Fruit fly (Drosophila melanogaster) whole organism, embryonic: ENCODE results near the gene Prx5.

Source experiments
- Abd-B ChIP-seq: fragments of 200-800 bp; sonication (Bioruptor generic); optimal IDR thresholded peaks from 2 replicates; lab custom pipeline; 2018; ENCODE audit warnings: missing biosample characterization, mild to moderate bottlenecking, missing genetic modification characterization, moderate library complexity
- Atf6 ChIP-seq: fragments of 200-800 bp; sonication (Bioruptor generic); IDR thresholded peaks from 2 replicates; pipeline ENCODE4 v1.3.6; 2022; ENCODE audit warnings: missing biosample characterization, missing genetic modification characterization
- CG10654 ChIP-seq: fragments of 200-800 bp; sonication (Bioruptor generic); optimal IDR thresholded peaks from 2 replicates; lab custom pipeline; 2016; ENCODE audit warnings: missing biosample characterization, missing genetic modification characterization
- CG11398 ChIP-seq: fragments of 200-800 bp; sonication (Bioruptor generic); optimal IDR thresholded peaks from 2 replicates; lab custom pipeline; 2016; ENCODE audit warnings: missing biosample characterization, missing genetic modification characterization
- CG11723 ChIP-seq: fragments of 200-800 bp; sonication (Bioruptor generic); optimal IDR thresholded peaks from 2 replicates; lab custom pipeline; 2017; ENCODE audit warnings: missing biosample characterization, mild to moderate bottlenecking, missing genetic modification characterization
- CG12155 ChIP-seq: fragments of 200-800 bp; sonication (Bioruptor generic); optimal IDR thresholded peaks from 3 replicates; lab custom pipeline; 2016; ENCODE audit warnings: missing biosample characterization, missing genetic modification characterization
- CG12942 ChIP-seq: fragments of 200-800 bp; sonication (Bioruptor generic); optimal IDR thresholded peaks from 3 replicates; lab custom pipeline; 2016; ENCODE audit warnings: missing biosample characterization, missing genetic modification characterization
- CG13123 ChIP-seq: fragments of 200-800 bp; sonication (Bioruptor generic); optimal IDR thresholded peaks from 2 replicates; lab custom pipeline; 2016; ENCODE audit warnings: missing biosample characterization, missing genetic modification characterization
- CG13624 ChIP-seq: fragments of 200-800 bp; sonication (Bioruptor generic); optimal IDR thresholded peaks from 2 replicates; lab custom pipeline; 2016; ENCODE audit warnings: missing biosample characterization, missing genetic modification characterization
- CG1603 ChIP-seq: fragments of 200-800 bp; sonication (Bioruptor generic); optimal IDR thresholded peaks from 2 replicates; lab custom pipeline; 2019; ENCODE audit warnings: missing biosample characterization, mild to moderate bottlenecking, missing genetic modification characterization, moderate library complexity
- CG17385 ChIP-seq: fragments of 200-800 bp; sonication (Bioruptor generic); optimal IDR thresholded peaks from 3 replicates; lab custom pipeline; 2018; ENCODE audit warnings: missing biosample characterization, mild to moderate bottlenecking, missing genetic modification characterization
- CG1832 ChIP-seq: fragments of 200-800 bp; sonication (Bioruptor generic); optimal IDR thresholded peaks from 2 replicates; lab custom pipeline; 2017; ENCODE audit warnings: missing biosample characterization, mild to moderate bottlenecking, missing genetic modification characterization, inconsistent platforms
- CG31441 ChIP-seq: fragments of 200-800 bp; sonication (Bioruptor generic); IDR thresholded peaks from 2 replicates; pipeline ENCODE4 v1.3.6; 2022; ENCODE audit warnings: missing biosample characterization, missing genetic modification characterization
- CG4360 ChIP-seq: fragments of 200-800 bp; sonication (Bioruptor generic); IDR thresholded peaks from 2 replicates; pipeline ENCODE4 v1.3.6; 2022; ENCODE audit warnings: missing biosample characterization, missing genetic modification characterization
- CG8924 ChIP-seq: fragments of 200-800 bp; optimal IDR thresholded peaks from 3 replicates; lab custom pipeline; 2019; ENCODE audit warnings: missing biosample characterization, mild to moderate bottlenecking, missing genetic modification characterization, moderate library complexity
- CG9932 ChIP-seq: fragments of 200-800 bp; sonication (Bioruptor generic); IDR thresholded peaks from 2 replicates; pipeline ENCODE4 v1.3.6; 2022; ENCODE audit warnings: missing biosample characterization, missing genetic modification characterization
- Dip3 ChIP-seq: fragments of 200-800 bp; sonication (Bioruptor generic); optimal IDR thresholded peaks from 3 replicates; lab custom pipeline; 2016; ENCODE audit warnings: missing biosample characterization, missing genetic modification characterization
- Elba2 ChIP-seq: fragments of 200-800 bp; sonication (Bioruptor generic); optimal IDR thresholded peaks from 3 replicates; lab custom pipeline; 2016; ENCODE audit warnings: missing biosample characterization, missing genetic modification characterization
- Ets97D ChIP-seq: fragments of 200-800 bp; sonication (Bioruptor generic); optimal IDR thresholded peaks from 3 replicates; lab custom pipeline; 2016; ENCODE audit warnings: missing biosample characterization, missing genetic modification characterization
- Fer2 ChIP-seq: fragments of 200-800 bp; sonication (Bioruptor generic); optimal IDR thresholded peaks from 2 replicates; lab custom pipeline; 2018; ENCODE audit warnings: missing biosample characterization, mild to moderate bottlenecking, missing genetic modification characterization, moderate library complexity
- Gug ChIP-seq: fragments of 200-800 bp; sonication (Bioruptor generic); IDR thresholded peaks from 4 replicates; pipeline ENCODE4 v1.3.6; 2022; ENCODE audit warnings: missing biosample characterization, missing genetic modification characterization
- HHEX ChIP-seq: fragments of 200-800 bp; sonication (Bioruptor generic); optimal IDR thresholded peaks from 3 replicates; lab custom pipeline; 2017; ENCODE audit warnings: missing biosample characterization, mild to moderate bottlenecking, missing genetic modification characterization, missing genetic modification reagents
- Hr39 ChIP-seq: fragments of >200 bp; optimal IDR thresholded peaks from 2 replicates; lab custom pipeline; 2017
- Jarid2 ChIP-seq: fragments of 200-800 bp; sonication (Bioruptor generic); optimal IDR thresholded peaks from 3 replicates; lab custom pipeline; 2017; ENCODE audit warnings: mild to moderate bottlenecking, missing biosample characterization, missing genetic modification reagents, missing genetic modification characterization
- Kr ChIP-seq: fragments of 200-800 bp; sonication (Bioruptor generic); optimal IDR thresholded peaks from 2 replicates; lab custom pipeline; 2017; ENCODE audit warnings: missing biosample characterization, mild to moderate bottlenecking, missing genetic modification characterization
- Meics ChIP-seq: fragments of 200-800 bp; sonication (Bioruptor generic); optimal IDR thresholded peaks from 2 replicates; lab custom pipeline; 2017; ENCODE audit warnings: missing biosample characterization, mild to moderate bottlenecking, missing genetic modification characterization
- Sin3A ChIP-seq: fragments of >200 bp; optimal IDR thresholded peaks from 2 replicates; lab custom pipeline; 2018
- Six4 ChIP-seq: fragments of 200-800 bp; sonication (Bioruptor generic); optimal IDR thresholded peaks from 2 replicates; lab custom pipeline; 2016; ENCODE audit warnings: missing biosample characterization, missing genetic modification characterization
- Vsx1 ChIP-seq: fragments of 200-800 bp; sonication (Bioruptor generic); optimal IDR thresholded peaks from 2 replicates; lab custom pipeline; 2017; ENCODE audit warnings: missing biosample characterization, mild to moderate bottlenecking, missing genetic modification characterization, missing genetic modification reagents
- Xrp1 ChIP-seq: fragments of 200-800 bp; sonication (Bioruptor generic); IDR thresholded peaks from 2 replicates; pipeline ENCODE4 v1.3.6; 2022; ENCODE audit warnings: missing biosample characterization, missing genetic modification characterization
- ap ChIP-seq: fragments of 200-800 bp; sonication (Bioruptor generic); IDR thresholded peaks from 2 replicates; pipeline ENCODE4 v1.3.6; 2022; ENCODE audit warnings: missing biosample characterization, missing genetic modification characterization
- ara ChIP-seq: fragments of 200-800 bp; sonication (Bioruptor generic); IDR thresholded peaks from 2 replicates; pipeline ENCODE4 v1.3.6; 2022; ENCODE audit warnings: missing biosample characterization, missing genetic modification characterization
- bowl ChIP-seq: fragments of 200-800 bp; sonication (Bioruptor generic); IDR thresholded peaks from 2 replicates; pipeline ENCODE4 v1.3.6; 2022; ENCODE audit warnings: missing biosample characterization, missing genetic modification characterization
- chif ChIP-seq, 2 experiments: fragments of 200-800 bp; sonication (Bioruptor generic); optimal IDR thresholded peaks; 3 replicates each; lab custom pipeline; 2016; ENCODE audit warnings: missing biosample characterization in 2 of 2, missing genetic modification characterization in 2 of 2
- chm ChIP-seq: fragments of 200-800 bp; sonication (Bioruptor generic); IDR thresholded peaks from 2 replicates; pipeline ENCODE4 v1.3.6; 2022; ENCODE audit warnings: missing biosample characterization, missing genetic modification characterization
- crc ChIP-seq: fragments of 200-800 bp; sonication (Bioruptor generic); optimal IDR thresholded peaks from 2 replicates; lab custom pipeline; 2016; ENCODE audit warnings: missing biosample characterization, missing genetic modification characterization
- dpn ChIP-seq, 2 experiments: fragments of 200-800 bp; sonication (Bioruptor generic); optimal IDR thresholded peaks; 3 replicates each; lab custom pipeline; 2016; ENCODE audit warnings: missing biosample characterization in 2 of 2, missing genetic modification characterization in 2 of 2
- eyg ChIP-seq: fragments of 200-800 bp; sonication (Bioruptor generic); optimal IDR thresholded peaks from 3 replicates; lab custom pipeline; 2016; ENCODE audit warnings: missing biosample characterization, missing genetic modification characterization
- insv ChIP-seq, 2 experiments: fragments of 200-800 bp; sonication (Bioruptor generic); optimal IDR thresholded peaks; 3 replicates each; lab custom pipeline; 2016 to 2018; ENCODE audit warnings: missing biosample characterization in 2 of 2, missing genetic modification characterization in 2 of 2
- mld ChIP-seq: fragments of 200-800 bp; sonication (Bioruptor generic); IDR thresholded peaks from 3 replicates; pipeline ENCODE4 v1.3.6; 2022; ENCODE audit warnings: missing biosample characterization, missing genetic modification characterization; ENCODE audit not compliant: partially characterized antibody
- prd ChIP-seq, 3 experiments: fragments of >200 bp in 2 of 3; fragments of 200-800 bp in 1 of 3; sonication (Bioruptor generic) in 1 of 3; optimal IDR thresholded peaks in 2 of 3; IDR thresholded peaks in 1 of 3; 2 replicates in 2 of 3; 3 replicates in 1 of 3; pipeline versions ENCODE4 v1.3.6 to Lab custom; 2017 to 2022; ENCODE audit warnings: missing biosample characterization in 1 of 3, missing genetic modification characterization in 1 of 3
- psq ChIP-seq: fragments of 200-800 bp; sonication (Bioruptor generic); optimal IDR thresholded peaks from 2 replicates; lab custom pipeline; 2017; ENCODE audit warnings: missing biosample characterization, missing genetic modification characterization
- repo ChIP-seq: fragments of 200-800 bp; sonication (Bioruptor generic); optimal IDR thresholded peaks from 2 replicates; lab custom pipeline; 2016; ENCODE audit warnings: missing biosample characterization, missing genetic modification characterization
- scrt ChIP-seq: fragments of 200-800 bp; sonication (Bioruptor generic); optimal IDR thresholded peaks from 2 replicates; lab custom pipeline; 2018; ENCODE audit warnings: missing biosample characterization, mild to moderate bottlenecking, missing genetic modification characterization, moderate library complexity
- sens ChIP-seq: fragments of 200-800 bp; sonication (Bioruptor generic); peaks from one replicate; lab custom pipeline; 2016; ENCODE audit warnings: missing biosample characterization, missing genetic modification characterization
- sim ChIP-seq: fragments of 200-800 bp; sonication (Bioruptor generic); IDR thresholded peaks from 2 replicates; pipeline ENCODE4 v1.3.6; 2022; ENCODE audit warnings: missing biosample characterization, missing genetic modification characterization
- sima ChIP-seq: fragments of 200-800 bp; sonication (Bioruptor generic); optimal IDR thresholded peaks from 2 replicates; lab custom pipeline; 2016; ENCODE audit warnings: missing biosample characterization, missing genetic modification characterization
- tap ChIP-seq: fragments of 200-800 bp; optimal IDR thresholded peaks from 3 replicates; lab custom pipeline; 2019; ENCODE audit warnings: missing biosample characterization, mild to moderate bottlenecking, missing genetic modification characterization, moderate library complexity
- vfl ChIP-seq: fragments of 200-800 bp; sonication (Bioruptor generic); optimal IDR thresholded peaks from 2 replicates; lab custom pipeline; 2016; ENCODE audit warnings: missing biosample characterization, missing genetic modification characterization
- wor ChIP-seq: fragments of 200-800 bp; sonication (Bioruptor generic); IDR thresholded peaks from 2 replicates; pipeline ENCODE4 v1.3.6; 2022; ENCODE audit warnings: missing biosample characterization, missing genetic modification characterization
- zen2 ChIP-seq: fragments of 200-800 bp; sonication (Bioruptor generic); IDR thresholded peaks from 3 replicates; pipeline ENCODE4 v1.3.6; 2022; ENCODE audit warnings: missing biosample characterization, missing genetic modification characterization; ENCODE audit not compliant: partially characterized antibody

Gene Prx5

DNA sequence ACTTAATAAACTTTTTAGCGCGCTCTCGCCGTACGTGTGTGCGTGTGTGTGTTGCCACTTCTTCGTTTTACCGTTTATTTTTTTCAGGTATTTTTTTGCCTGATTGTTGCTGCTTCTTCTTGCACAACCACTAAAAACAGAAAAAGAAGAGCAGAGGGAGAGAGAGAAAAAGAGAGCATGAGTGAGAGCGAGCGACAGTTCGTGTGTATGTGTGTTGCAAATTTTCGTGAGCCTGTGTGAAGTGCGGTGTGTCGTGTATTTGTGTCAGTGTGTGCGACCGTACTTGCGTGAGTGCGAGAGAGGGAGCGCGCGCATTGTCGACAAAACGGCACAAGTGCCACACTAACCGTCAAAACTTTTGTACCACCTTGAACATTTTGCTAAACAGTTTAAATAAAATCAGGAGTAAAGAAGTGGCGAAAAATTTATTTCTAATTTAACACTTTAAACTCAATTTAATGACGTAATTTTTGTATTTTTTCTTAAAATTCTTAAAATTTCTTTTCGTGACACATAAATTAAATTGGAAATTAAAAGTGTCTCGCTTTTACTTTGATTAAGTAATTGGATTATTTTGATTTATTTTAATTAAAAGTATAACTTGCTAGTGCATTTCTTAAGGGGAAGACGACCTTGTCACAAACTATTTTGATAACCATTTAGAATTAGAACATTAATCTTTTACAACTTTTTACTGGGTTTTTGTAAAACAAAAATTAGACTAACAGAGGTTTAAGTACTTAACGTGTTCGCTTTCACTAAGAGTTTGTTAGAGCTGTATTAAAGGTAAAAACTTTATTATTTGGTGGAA is 30.1 kb upstream of the Prx5 start (continued):
- TF ChIP-seq chm (GFP tag; lab: Robert Waterston, UW) (no peak), Ets97D (GFP tag; lab: Kevin White, UChicago) (no peak), mld (GFP tag; lab: Robert Waterston, UW) (no peak), prd (optimal IDR thresholded peaks at IDR 0.05; lab: Kevin White, UChicago) (no peak), prd (GFP tag; IDR thresholded peaks at IDR 0.05; lab: Robert Waterston, UW) (no peak), zen2 (no peak), Six4 (GFP tag; lab: Kevin White, UChicago) (peak; percentile 19), insv (GFP tag; optimal IDR thresholded peaks at IDR 0.05; lab: Kevin White, UChicago) (no peak), scrt (GFP tag; lab: Kevin White, UChicago) (no peak), CG11398 (GFP tag; lab: Kevin White, UChicago) (no peak), CG4360 (no peak), CG9932 (GFP tag; lab: Robert Waterston, UW) (no peak), sima (GFP tag; lab: Kevin White, UChicago) (no peak), eyg (GFP tag; lab: Kevin White, UChicago) (no peak), ara (GFP tag; lab: Robert Waterston, UW) (no peak), HHEX (GFP tag; lab: Kevin White, UChicago) (peak; percentile 50), CG13123 (GFP tag; lab: Kevin White, UChicago) (no peak), tap (tag; lab: Kevin White, UChicago) (no peak), CG31441 (no peak), vfl (GFP tag; lab: Kevin White, UChicago) (no peak), CG12942 (GFP tag; lab: Kevin White, UChicago) (peak; percentile 15), Meics (GFP tag; lab: Kevin White, UChicago) (peak; percentile 80), Jarid2 (GFP tag; lab: Kevin White, UChicago) (peak; percentile 38), sens (peak; percentile 93), Dip3 (GFP tag; lab: Kevin White, UChicago) (no peak), ap (GFP tag; lab: Robert Waterston, UW) (no peak), CG10654 (GFP tag; lab: Kevin White, UChicago) (no peak), Atf6 (GFP tag; lab: Robert Waterston, UW) (no peak), crc (no peak), wor (GFP tag; lab: Robert Waterston, UW) (no peak), CG12155 (peak; percentile 41), repo (GFP tag; lab: Kevin White, UChicago) (no peak), sim (GFP tag; lab: Robert Waterston, UW) (no peak), Kr (no peak), Elba2 (no peak), CG1603 (tag; lab: Kevin White, UChicago) (peak; percentile 28), CG1832 (GFP tag; lab: Kevin White, UChicago) (peak; percentile 65), Gug (GFP tag; lab: Robert Waterston, UW) (no peak), CG8924 (tag; lab: Kevin White, UChicago) (peak; percentile 62), Sin3A (no peak), Xrp1 (no peak), CG17385 (GFP tag; lab: Kevin White, UChicago) (peak; percentile 99), dpn (GFP tag; optimal IDR thresholded peaks at IDR 0.05; lab: Kevin White, UChicago) (peak; percentile 25 to 28), Fer2 (tag; lab: Kevin White, UChicago) (peak; percentile 23), Abd-B (GFP tag; lab: Kevin White, UChicago) (no peak), CG11723 (GFP tag; lab: Kevin White, UChicago) (no peak), CG13624 (no peak), Hr39 (no peak), Vsx1 (GFP tag; lab: Kevin White, UChicago) (no peak), bowl (no peak), chif (GFP tag; optimal IDR thresholded peaks at IDR 0.05; lab: Kevin White, UChicago) (peak in 1 of 2 experiments; percentile 36), psq (GFP tag; lab: Kevin White, UChicago) (peak; percentile 31)
